Worm (Caenorhabditis elegans): ENCODE measurements around the gene R166.2.
"Not testable (repeated sequence)": the region's sequence is repeated elsewhere in the genome, so short reads cannot be mapped to it uniquely, and the experiment has no call there.

The R166.2 gene

ce11 chrII:10501578-10501977, 35.9 kb downstream of the R166.2 start:
- TF ChIP-seq med-1 (GFP tag; optimal IDR thresholded peaks at IDR 0.05; ENCODE audit: insufficient read depth) (no peak), T22C8.4 (GFP tag; IDR thresholded peaks at IDR 0.05) (no peak), ref-1 (GFP tag; conservative IDR thresholded peaks at IDR 0.05) (no peak), flt-1 (GFP tag; IDR thresholded peaks at IDR 0.05) (no peak), ztf-29 (GFP tag; IDR thresholded peaks at IDR 0.05) (no peak), tab-1 (GFP tag; IDR thresholded peaks at IDR 0.05) (no peak), ztf-23 (GFP tag; IDR thresholded peaks at IDR 0.05) (no peak), cog-1 (tag; optimal IDR thresholded peaks at IDR 0.05) (no peak), klf-2 (GFP tag; conservative IDR thresholded peaks at IDR 0.05) (no peak)

ce11 chrII:10500674-10501073, 36.8 kb downstream of the R166.2 start:
- no peak for TF ChIP-seq T22C8.4 (GFP tag; IDR thresholded peaks at IDR 0.05)
- no peak for TF ChIP-seq cog-1 (tag; optimal IDR thresholded peaks at IDR 0.05)
- TF ChIP-seq flt-1 (GFP tag; IDR thresholded peaks at IDR 0.05): no peak
- no peak for TF ChIP-seq ztf-23 (GFP tag; IDR thresholded peaks at IDR 0.05)
- TF ChIP-seq med-1 (GFP tag; optimal IDR thresholded peaks at IDR 0.05; ENCODE audit: insufficient read depth): no peak
- no peak for TF ChIP-seq ref-1 (GFP tag; conservative IDR thresholded peaks at IDR 0.05)
- TF ChIP-seq klf-2 (GFP tag; conservative IDR thresholded peaks at IDR 0.05): no peak
- TF ChIP-seq tab-1 (GFP tag; IDR thresholded peaks at IDR 0.05): no peak
- TF ChIP-seq ztf-29 (GFP tag; IDR thresholded peaks at IDR 0.05): no peak

- no peak for TF ChIP-seq ztf-29 (GFP tag; IDR thresholded peaks at IDR 0.05)
- TF ChIP-seq tab-1 (GFP tag; IDR thresholded peaks at IDR 0.05): no peak
- TF ChIP-seq T22C8.4 (GFP tag; IDR thresholded peaks at IDR 0.05): no peak
- TF ChIP-seq ztf-23 (GFP tag; IDR thresholded peaks at IDR 0.05): no peak
- TF ChIP-seq flt-1 (GFP tag; IDR thresholded peaks at IDR 0.05): no peak
- no peak for TF ChIP-seq med-1 (GFP tag; optimal IDR thresholded peaks at IDR 0.05; ENCODE audit: insufficient read depth)
Measured at ce11 chrII:10495912-10496311, 41.6 kb downstream of the R166.2 start, which contains the start of gene ZK666.12. TSS of gene ZK666.12 (plus strand) at chrII:10496212.

- TF ChIP-seq ref-1 (GFP tag; conservative IDR thresholded peaks at IDR 0.05): no peak
- no peak for TF ChIP-seq klf-2 (GFP tag; conservative IDR thresholded peaks at IDR 0.05)
- no peak for TF ChIP-seq ztf-29 (GFP tag; IDR thresholded peaks at IDR 0.05)
- no peak for TF ChIP-seq T22C8.4 (GFP tag; IDR thresholded peaks at IDR 0.05)
- TF ChIP-seq flt-1 (GFP tag; IDR thresholded peaks at IDR 0.05): no peak
- no peak for TF ChIP-seq ztf-23 (GFP tag; IDR thresholded peaks at IDR 0.05)
- no peak for TF ChIP-seq cog-1 (tag; optimal IDR thresholded peaks at IDR 0.05)
- no peak for TF ChIP-seq tab-1 (GFP tag; IDR thresholded peaks at IDR 0.05)
- TF ChIP-seq med-1 (GFP tag; optimal IDR thresholded peaks at IDR 0.05; ENCODE audit: insufficient read depth): no peak
Measured at ce11 chrII:10494467-10494866, 43.0 kb downstream of the R166.2 start, which contains the start of gene ZK666.14. TSS of gene ZK666.14 (plus strand) at chrII:10494767.

- not testable (repeated sequence) for TF ChIP-seq ref-1 (GFP tag; conservative IDR thresholded peaks at IDR 0.05); T22C8.4 (GFP tag; IDR thresholded peaks at IDR 0.05); med-1 (GFP tag; optimal IDR thresholded peaks at IDR 0.05; ENCODE audit: insufficient read depth)
Measured at ce11 chrII:10493034-10493433, 44.4 kb downstream of the R166.2 start, which contains the start of gene ZK666.8. TSS of gene ZK666.8 (minus strand) at chrII:10493134.

ce11 chrII:10490329-10490728, 47.1 kb downstream of the R166.2 start, which contains the start of gene clec-61:
TSS of gene clec-61 (minus strand) at chrII:10490537.
- no peak for TF ChIP-seq ztf-23 (GFP tag; IDR thresholded peaks at IDR 0.05)
- no peak for TF ChIP-seq klf-2 (GFP tag; conservative IDR thresholded peaks at IDR 0.05)
- TF ChIP-seq T22C8.4 (GFP tag; IDR thresholded peaks at IDR 0.05): no peak

- TF ChIP-seq ztf-23 (GFP tag; IDR thresholded peaks at IDR 0.05) (no peak), T22C8.4 (GFP tag; IDR thresholded peaks at IDR 0.05) (no peak), ref-1 (GFP tag; conservative IDR thresholded peaks at IDR 0.05) (no peak), klf-2 (GFP tag; conservative IDR thresholded peaks at IDR 0.05) (no peak), med-1 (GFP tag; optimal IDR thresholded peaks at IDR 0.05; ENCODE audit: insufficient read depth) (no peak), cog-1 (tag; optimal IDR thresholded peaks at IDR 0.05) (no peak), tab-1 (GFP tag; IDR thresholded peaks at IDR 0.05) (no peak), ztf-29 (GFP tag; IDR thresholded peaks at IDR 0.05) (no peak), flt-1 (GFP tag; IDR thresholded peaks at IDR 0.05) (no peak)
Measured at ce11 chrII:10486738-10487137, 50.7 kb downstream of the R166.2 start, which contains the start of gene ZK666.15. TSS of gene ZK666.15 (plus strand) at chrII:10487038.

- TF ChIP-seq klf-2 (GFP tag; conservative IDR thresholded peaks at IDR 0.05): no peak
- no peak for TF ChIP-seq med-1 (GFP tag; optimal IDR thresholded peaks at IDR 0.05; ENCODE audit: insufficient read depth)
- no peak for TF ChIP-seq ref-1 (GFP tag; conservative IDR thresholded peaks at IDR 0.05)
- no peak for TF ChIP-seq T22C8.4 (GFP tag; IDR thresholded peaks at IDR 0.05)
- no peak for TF ChIP-seq cog-1 (tag; optimal IDR thresholded peaks at IDR 0.05)
- no peak for TF ChIP-seq ztf-23 (GFP tag; IDR thresholded peaks at IDR 0.05)
- no peak for TF ChIP-seq flt-1 (GFP tag; IDR thresholded peaks at IDR 0.05)
- no peak for TF ChIP-seq tab-1 (GFP tag; IDR thresholded peaks at IDR 0.05)
- TF ChIP-seq ztf-29 (GFP tag; IDR thresholded peaks at IDR 0.05): no peak
Measured at ce11 chrII:10485640-10486039, 51.8 kb downstream of the R166.2 start.

Data from whole organism, midembryonic.